Fruit fly (Drosophila melanogaster): Measurements from ENCODE around the gene CG42570.

DNA sequence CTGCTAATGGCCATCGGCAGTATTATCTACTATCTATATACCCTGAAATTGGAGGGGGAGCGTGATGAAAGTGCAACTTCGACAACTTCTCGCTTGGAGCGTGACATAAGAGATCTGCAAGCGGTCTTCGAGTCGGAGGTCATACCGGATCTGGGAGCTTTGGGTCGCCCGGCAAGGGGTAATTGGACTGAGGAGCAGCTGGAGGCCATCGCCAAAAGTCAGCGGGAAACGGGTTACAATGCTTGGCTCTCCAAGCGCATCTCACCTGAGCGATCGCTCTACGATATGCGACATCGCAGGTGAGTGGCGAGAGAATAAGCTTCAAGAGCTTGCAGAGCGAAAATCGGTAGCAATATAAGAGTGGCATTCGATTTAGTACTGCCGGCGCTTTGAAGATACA is 33.6 kb upstream of the CG42570 start:
- TF ChIP-seq CG7045 (GFP tag; optimal IDR thresholded peaks at IDR 0.05) (no peak), Crg-1 (GFP tag; optimal IDR thresholded peaks at IDR 0.05) (no peak), ovo (GFP tag; optimal IDR thresholded peaks at IDR 0.05) (no peak), cnc (optimal IDR thresholded peaks at IDR 0.05) (no peak), Clk (GFP tag; optimal IDR thresholded peaks at IDR 0.05) (no peak), kay (GFP tag; ENCODE audit: borderline replicate concordance) (no peak), tj (GFP tag; optimal IDR thresholded peaks at IDR 0.05) (no peak), Mnt (GFP tag; optimal IDR thresholded peaks at IDR 0.05) (no peak), CG14711 (tag; optimal IDR thresholded peaks at IDR 0.05) (no peak), CG5204 (GFP tag; optimal IDR thresholded peaks at IDR 0.05) (no peak), pad (GFP tag; optimal IDR thresholded peaks at IDR 0.05) (no peak), CG7101 (tag; optimal IDR thresholded peaks at IDR 0.05) (no peak), CG11617 (GFP tag; optimal IDR thresholded peaks at IDR 0.05) (no peak)
